Worm (Caenorhabditis elegans) whole organism, L4/young adult: ENCODE data around the gene str-43.

Experiments
- W03F9.2 ChIP-seq: fragments of 150-350 bp; optimal IDR thresholded peaks from 2 replicates; lab custom pipeline; 2014; ENCODE audit warnings: missing biosample characterization, missing genetic modification characterization
- dao-5 ChIP-seq: sonication (generic microtip); optimal IDR thresholded peaks from 2 replicates; lab custom pipeline; 2016; ENCODE audit warnings: missing genotype, missing genetic modification characterization, moderate library complexity, missing compliant biosample characterization
- him-1 ChIP-seq: sonication (generic microtip); optimal IDR thresholded peaks from 2 replicates; lab custom pipeline; 2016; ENCODE audit warnings: missing genotype, missing genetic modification reagents, missing genetic modification characterization, missing compliant biosample characterization

str-43 gene

DNA sequence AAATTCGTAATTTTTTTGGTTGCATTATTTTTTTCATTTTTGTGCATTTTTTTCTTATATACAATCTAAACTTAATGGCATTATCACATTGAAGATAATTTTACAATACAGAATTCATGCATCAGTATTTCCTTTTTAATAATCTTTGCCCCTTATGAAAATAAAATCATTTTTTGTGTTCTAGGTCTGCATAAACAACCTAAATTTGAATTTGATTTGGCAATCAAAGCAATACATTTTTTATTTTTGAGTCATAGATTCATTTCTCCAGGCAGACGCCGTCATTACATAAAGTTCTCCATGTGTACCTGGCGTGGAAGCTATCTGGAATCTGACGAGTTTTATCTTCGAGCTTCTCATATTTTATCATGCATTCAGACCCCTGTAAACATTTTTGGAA is 30.1 kb downstream of the str-43 start, which contains the start of gene srh-140:
srh-140 (plus strand) TSS at position 301 of the 400 bp plus-strand sequence.
- TF ChIP-seq dao-5 (no peak), W03F9.2 (no peak), him-1 (no peak)

DNA sequence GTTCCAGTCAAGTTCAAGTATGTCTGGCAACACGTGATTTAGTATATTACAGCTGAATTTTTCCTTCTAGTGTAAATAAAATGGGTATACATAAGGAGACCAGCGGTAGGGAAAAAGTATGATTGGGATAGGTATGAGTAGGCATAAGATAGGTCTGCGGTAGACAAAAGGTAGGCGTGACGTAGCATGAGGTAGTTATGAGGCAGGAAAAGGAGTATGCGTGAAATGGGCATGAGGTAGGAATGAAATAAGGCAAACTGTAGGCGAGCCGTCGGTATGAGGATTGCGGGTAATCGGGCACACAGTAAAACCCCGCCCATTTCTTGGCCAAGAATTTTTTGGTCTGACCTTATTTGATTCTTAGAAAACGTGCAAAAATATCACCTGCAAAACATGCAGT is 30.5 kb downstream of the str-43 start:
- no peak for TF ChIP-seq him-1
- no peak for TF ChIP-seq dao-5
- TF ChIP-seq W03F9.2: no peak

DNA sequence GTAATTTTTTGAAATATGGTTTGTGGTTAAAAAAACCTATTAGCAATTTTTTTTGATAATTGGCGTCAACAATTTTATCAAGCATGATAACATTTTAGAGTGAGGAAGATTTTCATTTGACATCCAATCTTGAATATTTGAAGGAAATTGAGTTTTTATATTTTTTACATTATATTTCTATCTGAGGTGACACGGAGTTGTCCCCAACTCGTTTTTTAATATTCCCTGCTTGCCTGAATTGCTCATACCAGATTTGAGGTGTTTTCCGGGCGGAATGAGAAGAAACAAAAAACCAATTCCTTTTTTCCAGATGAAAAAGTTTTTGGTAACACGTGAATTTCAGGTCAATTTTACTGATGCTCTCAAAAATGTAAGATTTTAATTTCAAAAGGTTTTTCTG is 32.4 kb downstream of the str-43 start, which contains the start of gene Y6E2A.7:
Y6E2A.7 (plus strand) TSS at position 301 of the 400 bp plus-strand sequence.
- TF ChIP-seq W03F9.2 (no peak), dao-5 (no peak), him-1 (no peak)

DNA sequence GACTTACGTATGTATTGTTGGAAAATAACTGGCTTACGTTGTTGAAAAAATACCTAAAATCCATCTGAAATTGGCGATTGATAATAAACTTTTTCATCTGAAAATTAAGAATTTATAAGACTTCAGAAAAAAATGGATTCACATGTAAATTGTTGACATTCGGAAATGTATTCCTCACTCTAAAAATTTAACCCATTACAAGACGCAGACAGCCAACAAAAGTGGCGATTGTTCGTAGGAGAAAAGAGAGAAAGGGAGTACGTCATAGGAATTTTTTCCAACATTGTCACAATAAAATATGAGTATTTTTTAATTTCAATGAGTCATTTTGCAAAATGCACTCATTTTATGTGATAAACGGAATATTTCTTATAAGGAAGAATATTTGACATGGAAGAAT is 33.4 kb downstream of the str-43 start, which contains the start of gene Y6E2A.5:
Y6E2A.5 (minus strand) TSS at position 101 of the 400 bp plus-strand sequence.
- TF ChIP-seq W03F9.2: no peak
- TF ChIP-seq him-1: no peak
- no peak for TF ChIP-seq dao-5

DNA sequence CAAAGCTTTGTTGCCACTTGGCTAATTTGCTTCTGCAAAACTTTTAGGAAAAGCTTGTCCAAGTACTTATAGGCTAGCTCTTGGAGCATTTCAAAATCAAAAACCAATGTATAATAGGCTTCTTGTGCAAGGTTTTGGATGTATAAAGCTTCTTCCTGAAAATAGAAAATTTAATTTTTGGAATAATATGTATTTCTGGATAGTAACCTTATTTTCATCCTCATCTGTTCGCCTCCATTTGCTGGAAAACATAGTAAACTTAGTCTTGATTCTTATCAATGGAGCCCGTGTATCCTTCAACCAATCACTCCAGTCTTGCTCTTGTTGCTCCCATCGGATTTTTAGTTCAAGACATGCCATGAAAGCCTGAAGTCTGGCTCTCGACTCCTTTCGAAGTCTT is 35.3 kb downstream of the str-43 start, which contains the start of gene Y6E2A.4:
Y6E2A.4 (minus strand) TSS at position 101 of the 400 bp plus-strand sequence.
- no peak for TF ChIP-seq W03F9.2
- TF ChIP-seq him-1: no peak
- TF ChIP-seq dao-5: no peak

DNA sequence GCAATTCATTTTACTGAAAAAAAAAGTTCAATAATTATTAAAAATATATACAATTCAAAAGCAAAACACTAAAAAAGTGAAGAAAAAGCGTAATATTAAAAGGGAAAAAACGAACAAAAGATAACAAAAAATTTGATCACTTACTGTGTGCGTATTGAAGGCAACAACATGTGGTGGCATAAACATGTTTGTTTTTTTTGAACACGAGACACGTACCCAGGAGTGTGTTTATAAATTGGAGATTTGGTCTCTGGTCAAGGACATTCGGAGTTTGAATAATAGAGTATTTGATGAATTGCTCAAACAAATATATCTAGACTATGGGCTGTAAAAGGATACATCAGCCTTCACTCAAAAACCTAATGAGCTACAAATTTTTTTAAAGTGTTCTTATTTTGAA is 36.3 kb downstream of the str-43 start:
- no peak for TF ChIP-seq W03F9.2
- no peak for TF ChIP-seq him-1
- TF ChIP-seq dao-5: no peak

DNA sequence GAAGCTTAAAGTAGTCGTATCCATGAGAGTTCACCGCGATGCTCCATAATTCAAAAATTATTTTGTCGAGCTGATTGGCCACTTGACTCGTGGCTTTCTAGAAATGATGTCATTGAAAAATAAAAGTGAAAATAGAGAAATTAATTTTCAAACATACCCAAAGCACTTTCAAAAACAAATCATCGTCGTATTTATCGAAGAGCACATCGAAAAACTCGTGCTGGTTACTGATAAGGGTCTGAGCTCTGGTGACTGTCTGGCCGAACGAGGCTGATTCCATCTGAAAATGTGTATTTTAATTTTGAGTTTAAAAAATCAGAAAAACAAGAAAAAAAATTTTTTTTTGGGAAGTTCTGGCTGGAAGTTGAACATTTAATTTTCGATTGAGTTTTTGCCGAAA is 39.6 kb downstream of the str-43 start:
- TF ChIP-seq dao-5 (no peak), him-1 (no peak), W03F9.2 (no peak)

DNA sequence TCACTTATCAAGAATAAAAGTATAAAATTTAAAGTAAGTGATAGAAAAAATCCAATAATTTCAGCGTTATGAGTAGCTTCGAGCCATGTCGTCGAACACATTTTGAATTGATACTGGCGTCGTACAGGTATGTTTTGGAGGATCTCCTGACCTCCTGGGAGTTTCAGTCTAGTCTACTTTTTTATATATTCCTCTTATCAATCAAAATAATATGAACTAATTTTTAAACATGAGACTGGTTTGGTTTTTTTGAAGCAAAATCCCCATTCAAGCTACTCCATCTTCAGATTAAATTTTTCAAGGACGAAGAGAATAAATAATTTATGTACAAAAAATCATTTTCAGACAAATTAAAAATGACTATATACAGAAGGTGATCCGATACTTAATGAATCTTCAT is 40.1 kb downstream of the str-43 start, which contains the start of gene str-101:
str-101 (minus strand) TSS at position 101 of the 400 bp plus-strand sequence.
- TF ChIP-seq W03F9.2: no peak
- no peak for TF ChIP-seq dao-5
- no peak for TF ChIP-seq him-1

DNA sequence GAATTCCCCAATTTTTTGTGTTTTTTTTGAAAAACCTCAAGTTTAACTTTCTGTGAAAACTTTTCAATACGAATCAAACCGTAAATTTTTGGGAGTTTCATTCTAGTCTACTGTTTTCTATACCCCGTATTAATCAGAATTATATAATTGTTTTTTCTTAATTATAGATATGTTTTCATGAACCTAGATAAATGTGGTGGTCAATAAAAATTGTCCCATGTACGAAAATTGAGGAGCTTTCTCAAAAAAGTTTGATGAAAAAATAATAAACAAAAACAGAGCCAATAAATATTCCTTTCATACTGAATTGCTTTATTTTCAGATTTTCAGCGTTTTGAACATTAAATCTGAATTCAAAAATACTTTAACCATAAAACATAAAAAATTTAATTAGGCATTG is 41.5 kb downstream of the str-43 start, which contains the start of gene Y6E2A.1:
Y6E2A.1 (minus strand) TSS at position 101 of the 400 bp plus-strand sequence.
- TF ChIP-seq W03F9.2 (no peak), dao-5 (no peak), him-1 (no peak)

DNA sequence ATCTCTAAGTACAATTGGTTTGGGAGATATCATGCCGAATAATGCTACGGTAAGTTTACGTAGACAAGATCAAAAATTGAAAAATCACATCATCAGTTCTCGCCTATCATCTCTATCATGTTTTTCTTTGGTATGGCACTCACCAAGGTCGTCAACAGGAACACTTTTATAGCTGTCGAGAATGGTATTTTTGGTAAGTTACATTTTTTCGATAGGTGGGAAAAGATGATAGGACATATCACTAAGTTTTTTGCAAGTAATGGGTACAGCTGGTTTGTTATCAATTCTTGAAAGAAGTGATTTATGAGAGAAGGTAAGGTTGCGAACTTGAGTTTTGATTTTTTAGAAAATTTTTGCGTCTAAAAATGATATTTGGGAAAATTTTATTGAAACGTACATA is 44.0 kb downstream of the str-43 start:
- TF ChIP-seq dao-5: no peak
- TF ChIP-seq W03F9.2: no peak
- TF ChIP-seq him-1: no peak

DNA sequence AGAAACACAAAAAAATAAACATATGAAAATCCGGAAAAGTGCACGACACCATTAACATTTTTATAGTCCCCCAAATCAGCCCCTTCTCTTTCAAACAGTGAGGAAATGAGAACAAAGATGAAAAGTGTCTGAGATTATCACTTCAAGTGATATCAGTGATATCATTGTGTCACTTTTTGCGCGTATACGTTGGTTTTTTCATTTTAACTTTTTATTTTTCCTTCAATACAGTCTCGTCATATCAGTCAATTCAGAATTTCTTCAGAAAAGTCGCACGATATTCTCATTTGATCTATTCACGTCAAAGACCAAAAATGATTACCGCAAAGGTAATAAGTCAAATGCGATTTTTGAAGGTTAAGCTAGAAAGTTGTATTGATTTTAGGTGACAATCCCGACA is 47.2 kb downstream of the str-43 start, which contains the start of gene twk-34:
twk-34 (plus strand) TSS at position 216 of the 400 bp plus-strand sequence.
- TF ChIP-seq him-1 (no peak), W03F9.2 (no peak), dao-5 (no peak)

DNA sequence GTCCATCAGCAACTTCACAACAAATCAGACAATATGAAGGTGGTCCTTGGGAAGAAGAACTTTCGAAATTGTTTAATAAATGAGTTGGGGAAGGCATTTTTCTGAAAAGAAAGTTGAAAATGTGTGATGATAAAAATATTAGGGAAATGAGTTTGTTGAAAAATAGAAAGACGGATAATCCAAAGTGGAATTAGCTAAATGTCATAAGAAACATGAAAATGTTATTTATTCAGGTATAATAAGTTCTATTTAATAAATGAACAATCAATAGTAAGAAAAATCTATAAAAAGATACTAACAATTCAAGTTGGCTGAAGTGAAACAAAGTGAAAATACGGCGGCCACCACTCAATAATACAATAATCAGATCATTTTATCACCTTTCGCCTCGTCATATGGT is 49.7 kb downstream of the str-43 start, which contains the start of gene nhr-53:
nhr-53 (minus strand) TSS at position 101 of the 400 bp plus-strand sequence.
- TF ChIP-seq dao-5: no peak
- no peak for TF ChIP-seq W03F9.2
- TF ChIP-seq him-1: no peak
